Fruit fly (Drosophila melanogaster): ENCODE data around the gene Elp1.

Gene Elp1

dm6 chr3R:11639946-11640588 is 10.7 kb upstream of the Elp1 start (continued):
- TF ChIP-seq klu (GFP tag; IDR thresholded peaks at IDR 0.05): 0 out of 2 replicates have a peak, but pooled peaks have one; percentile 8
- TF ChIP-seq CG16813 (GFP tag; IDR thresholded peaks at IDR 0.05; ENCODE audit: partially characterized antibody): no peak
- TF ChIP-seq lilli (GFP tag; optimal IDR thresholded peaks at IDR 0.05): peak; percentile 25
- peak; percentile 38; the same call in 1 of the 2 replicates for TF ChIP-seq CG9932 (GFP tag; IDR thresholded peaks at IDR 0.05)
- no peak for TF ChIP-seq CG42726 (GFP tag; IDR thresholded peaks at IDR 0.05; ENCODE audit: partially characterized antibody)
- TF ChIP-seq CG13624 (GFP tag; optimal IDR thresholded peaks at IDR 0.05): peak; percentile 37
- TF ChIP-seq CG2120 (GFP tag; optimal IDR thresholded peaks at IDR 0.05): peak; percentile 32
- TF ChIP-seq sob (GFP tag; IDR thresholded peaks at IDR 0.05): 0 out of 2 replicates have a peak, but pooled peaks have one; percentile 36
- TF ChIP-seq exex (tag; optimal IDR thresholded peaks at IDR 0.05): peak; percentile 8
- no peak for TF ChIP-seq Oaz (GFP tag; IDR thresholded peaks at IDR 0.05)
- no peak for TF ChIP-seq CG15514 (GFP tag; optimal IDR thresholded peaks at IDR 0.05)
- no peak for TF ChIP-seq dm (GFP tag; optimal IDR thresholded peaks at IDR 0.05)
- TF ChIP-seq Max (GFP tag; optimal IDR thresholded peaks at IDR 0.05): no peak
- no peak for TF ChIP-seq CG6175 (GFP tag; IDR thresholded peaks at IDR 0.05)
- no peak for TF ChIP-seq CG7786 (GFP tag; optimal IDR thresholded peaks at IDR 0.05)
- no peak for TF ChIP-seq Bdp1 (GFP tag; optimal IDR thresholded peaks at IDR 0.05)
- TF ChIP-seq mirr (GFP tag; optimal IDR thresholded peaks at IDR 0.05): peak; percentile 63
- no peak for TF ChIP-seq cas (GFP tag; IDR thresholded peaks at IDR 0.05)
- peak; percentile 19 for TF ChIP-seq gro (GFP tag; optimal IDR thresholded peaks at IDR 0.05)
- TF ChIP-seq CG4328 (GFP tag; optimal IDR thresholded peaks at IDR 0.05): no peak

DNA sequence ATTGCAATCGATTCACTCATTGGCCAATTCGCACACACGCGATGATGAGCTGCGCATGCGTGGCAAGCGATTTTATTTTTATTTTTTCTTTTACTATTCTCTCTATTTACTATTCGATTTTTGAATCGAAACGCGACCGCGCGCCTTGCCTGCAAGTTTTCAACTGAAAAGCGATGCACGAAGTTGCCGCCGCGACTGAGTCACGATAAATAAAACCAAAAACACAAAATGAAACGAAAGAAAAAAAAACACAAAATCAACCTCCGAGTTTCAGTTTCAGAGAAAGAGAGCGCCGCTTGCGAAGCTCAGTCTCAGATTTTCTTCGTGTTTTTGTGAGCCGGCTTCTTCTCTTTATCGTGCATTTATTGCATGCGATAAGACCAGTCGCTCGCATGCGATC is 3.9 kb upstream of the Elp1 start:
- TF ChIP-seq sqz (GFP tag; optimal IDR thresholded peaks at IDR 0.05) (peak; percentile 62), CG9876 (GFP tag; optimal IDR thresholded peaks at IDR 0.05) (no peak), chinmo (GFP tag; IDR thresholded peaks at IDR 0.05; ENCODE audit: partially characterized antibody) (0 out of 4 replicates have a peak, but pooled peaks have one; percentile 74), hbn (GFP tag; IDR thresholded peaks at IDR 0.05; ENCODE audit: partially characterized antibody) (0 out of 2 replicates have a peak, but pooled peaks have one; percentile 31), wdn (GFP tag; IDR thresholded peaks at IDR 0.05) (no peak), Drgx (GFP tag; IDR thresholded peaks at IDR 0.05) (0 out of 2 replicates have a peak, but pooled peaks have one; percentile 23), CG13287 (GFP tag; IDR thresholded peaks at IDR 0.05; ENCODE audit: partially characterized antibody) (peak; percentile 20; the same call in 1 of the 2 replicates), Deaf1 (tag; optimal IDR thresholded peaks at IDR 0.05) (peak; percentile 51), Med (GFP tag) (peak; percentile 49), CG2199 (GFP tag; IDR thresholded peaks at IDR 0.05) (0 out of 3 replicates have a peak, but pooled peaks have one; percentile 42), nom (GFP tag; optimal IDR thresholded peaks at IDR 0.05) (peak; percentile 98), CG3163 (GFP tag; optimal IDR thresholded peaks at IDR 0.05) (peak; percentile 71), bsh (GFP tag; optimal IDR thresholded peaks at IDR 0.05) (peak in 1 of 2 experiments; percentile 73), sob (GFP tag; IDR thresholded peaks at IDR 0.05) (no peak), CG1792 (GFP tag; optimal IDR thresholded peaks at IDR 0.05) (no peak), Sry-β (GFP tag; optimal IDR thresholded peaks at IDR 0.05) (no peak), Trl (optimal IDR thresholded peaks at IDR 0.05) (peak in 1 of 2 experiments; percentile 34), Trl (GFP tag; optimal IDR thresholded peaks at IDR 0.05) (no peak), otp (GFP tag; IDR thresholded peaks at IDR 0.05) (0 out of 3 replicates have a peak, but pooled peaks have one; percentile 4), ATbp (GFP tag; optimal IDR thresholded peaks at IDR 0.05) (peak; percentile 2), zfh1 (GFP tag; IDR thresholded peaks at IDR 0.05) (no peak), CG34422 (GFP tag; IDR thresholded peaks at IDR 0.05) (peak; percentile 51; the same call in 1 of the 3 replicates), Gug (GFP tag; IDR thresholded peaks at IDR 0.05) (no peak)
